Fruit fly (Drosophila melanogaster) whole organism, embryonic: Measurements from ENCODE around the gene OtopLc.

Experiments used
- Ada2b ChIP-seq: fragments of 200-800 bp; sonication (Bioruptor generic); IDR thresholded peaks from 2 replicates; pipeline ENCODE4 v1.3.6; 2022; ENCODE audit warnings: missing biosample characterization, missing genetic modification characterization
- Atf6 ChIP-seq: fragments of 200-800 bp; sonication (Bioruptor generic); IDR thresholded peaks from 2 replicates; pipeline ENCODE4 v1.3.6; 2022; ENCODE audit warnings: missing biosample characterization, missing genetic modification characterization
- CG10321 ChIP-seq: fragments of 200-800 bp; sonication (Bioruptor generic); IDR thresholded peaks from 2 replicates; pipeline ENCODE4 v1.3.6; 2022; ENCODE audit warnings: missing biosample characterization, missing genetic modification characterization
- CG11696 ChIP-seq: fragments of 200-800 bp; sonication (Bioruptor generic); IDR thresholded peaks from 2 replicates; pipeline ENCODE4 v1.3.6; 2022; ENCODE audit warnings: missing biosample characterization, missing genetic modification characterization
- CG1233 ChIP-seq: fragments of 200-800 bp; sonication (Bioruptor generic); optimal IDR thresholded peaks from 4 replicates; lab custom pipeline; 2018; ENCODE audit warnings: missing biosample characterization, mild to moderate bottlenecking, missing genetic modification characterization
- CG13287 ChIP-seq: fragments of 200-800 bp; sonication (Bioruptor generic); IDR thresholded peaks from 2 replicates; pipeline ENCODE4 v1.3.6; 2022; ENCODE audit warnings: missing biosample characterization, missing genetic modification characterization; ENCODE audit not compliant: partially characterized antibody
- CG13775 ChIP-seq: fragments of 200-800 bp; sonication (Bioruptor generic); optimal IDR thresholded peaks from 3 replicates; lab custom pipeline; 2017; ENCODE audit warnings: missing biosample characterization, mild to moderate bottlenecking, missing genetic modification characterization
- CG15479 ChIP-seq: fragments of 200-800 bp; sonication (Bioruptor generic); optimal IDR thresholded peaks from 3 replicates; lab custom pipeline; 2019; ENCODE audit warnings: missing biosample characterization, mild to moderate bottlenecking, missing genetic modification characterization, moderate library complexity
- CG1603 ChIP-seq: fragments of 200-800 bp; sonication (Bioruptor generic); optimal IDR thresholded peaks from 2 replicates; lab custom pipeline; 2019; ENCODE audit warnings: missing biosample characterization, mild to moderate bottlenecking, missing genetic modification characterization, moderate library complexity
- CG1647 ChIP-seq: fragments of 200-800 bp; sonication (Bioruptor generic); optimal IDR thresholded peaks from 3 replicates; lab custom pipeline; 2016; ENCODE audit warnings: missing biosample characterization, missing genetic modification characterization
- CG16863 ChIP-seq: fragments of 200-800 bp; sonication (Bioruptor generic); optimal IDR thresholded peaks from 3 replicates; lab custom pipeline; 2016; ENCODE audit warnings: missing biosample characterization, missing genetic modification characterization
- CG17568 ChIP-seq: fragments of 200-800 bp; sonication (Bioruptor generic); optimal IDR thresholded peaks from 2 replicates; lab custom pipeline; 2018; ENCODE audit warnings: missing biosample characterization, mild to moderate bottlenecking, missing genetic modification characterization, moderate library complexity
- CG17912 ChIP-seq: fragments of 200-800 bp; sonication (Bioruptor generic); optimal IDR thresholded peaks from 2 replicates; lab custom pipeline; 2018; ENCODE audit warnings: missing biosample characterization, mild to moderate bottlenecking, missing genetic modification characterization
- CG18619 ChIP-seq: fragments of 200-800 bp; sonication (Bioruptor generic); optimal IDR thresholded peaks from 3 replicates; lab custom pipeline; 2017; ENCODE audit warnings: missing biosample characterization, mild to moderate bottlenecking, missing genetic modification characterization
- CG2712 ChIP-seq: fragments of 200-800 bp; optimal IDR thresholded peaks from 3 replicates; lab custom pipeline; 2019; ENCODE audit warnings: missing biosample characterization, mild to moderate bottlenecking, missing genetic modification characterization, moderate library complexity
- CG30020 ChIP-seq: fragments of 200-800 bp; optimal IDR thresholded peaks from 2 replicates; lab custom pipeline; 2019; ENCODE audit warnings: missing biosample characterization, mild to moderate bottlenecking, missing genetic modification characterization, moderate library complexity
- CG3065 ChIP-seq: fragments of 200-800 bp; sonication (Bioruptor generic); optimal IDR thresholded peaks from 2 replicates; lab custom pipeline; 2016; ENCODE audit warnings: missing biosample characterization, missing genetic modification characterization
- CG31224 ChIP-seq: fragments of 200-800 bp; sonication (Bioruptor generic); IDR thresholded peaks from 2 replicates; pipeline ENCODE4 v1.3.6; 2022; ENCODE audit warnings: missing biosample characterization, missing genetic modification characterization
- CG31441 ChIP-seq: fragments of 200-800 bp; sonication (Bioruptor generic); IDR thresholded peaks from 2 replicates; pipeline ENCODE4 v1.3.6; 2022; ENCODE audit warnings: missing biosample characterization, missing genetic modification characterization
- CG33557 ChIP-seq: fragments of 200-800 bp; sonication (Bioruptor generic); optimal IDR thresholded peaks from 2 replicates; lab custom pipeline; 2019; ENCODE audit warnings: missing biosample characterization, mild to moderate bottlenecking, missing genetic modification characterization, moderate library complexity
- CG34422 ChIP-seq: fragments of 200-800 bp; sonication (Bioruptor generic); IDR thresholded peaks from 3 replicates; pipeline ENCODE4 v1.3.6; 2022; ENCODE audit warnings: missing biosample characterization, missing genetic modification characterization
- CG4282 ChIP-seq: fragments of 200-800 bp; sonication (Bioruptor generic); optimal IDR thresholded peaks from 2 replicates; lab custom pipeline; 2016; ENCODE audit warnings: missing biosample characterization, missing genetic modification characterization
- CG6175 ChIP-seq: fragments of 200-800 bp; sonication (Bioruptor generic); IDR thresholded peaks from 3 replicates; pipeline ENCODE4 v1.3.6; 2022; ENCODE audit warnings: missing biosample characterization, missing genetic modification characterization
- CG6654 ChIP-seq: fragments of 200-800 bp; sonication (Bioruptor generic); optimal IDR thresholded peaks from 2 replicates; lab custom pipeline; 2017; ENCODE audit warnings: missing biosample characterization, mild to moderate bottlenecking, missing genetic modification characterization
- CG7357 ChIP-seq: fragments of 200-800 bp; sonication (Bioruptor generic); IDR thresholded peaks from 3 replicates; pipeline ENCODE4 v1.3.6; 2022; ENCODE audit warnings: missing biosample characterization, missing genetic modification characterization
- CG8290 ChIP-seq, 3 experiments: fragments of 200-800 bp; sonication (Bioruptor generic); optimal IDR thresholded peaks; 2 replicates each; lab custom pipeline; 2016 to 2019; ENCODE audit warnings: missing biosample characterization in 3 of 3, missing genetic modification characterization in 3 of 3, mild to moderate bottlenecking in 2 of 3, moderate library complexity in 1 of 3
- CG9215 ChIP-seq: fragments of 200-800 bp; sonication (Bioruptor generic); IDR thresholded peaks from 2 replicates; pipeline ENCODE4 v1.3.6; 2022; ENCODE audit warnings: missing biosample characterization, missing genetic modification characterization
- CkIIα-i1 ChIP-seq: fragments of 200-800 bp; sonication (Bioruptor generic); IDR thresholded peaks from 2 replicates; pipeline ENCODE4 v1.3.6; 2022; ENCODE audit warnings: missing biosample characterization, missing genetic modification characterization
- Dad ChIP-seq: fragments of 200-800 bp; sonication (Bioruptor generic); optimal IDR thresholded peaks from 3 replicates; lab custom pipeline; 2016; ENCODE audit warnings: missing biosample characterization, missing genetic modification characterization
- Gug ChIP-seq: fragments of 200-800 bp; sonication (Bioruptor generic); IDR thresholded peaks from 4 replicates; pipeline ENCODE4 v1.3.6; 2022; ENCODE audit warnings: missing biosample characterization, missing genetic modification characterization
- HLH4C ChIP-seq: fragments of 200-800 bp; sonication (Bioruptor generic); IDR thresholded peaks from 3 replicates; pipeline ENCODE4 v1.3.6; 2022; ENCODE audit warnings: missing biosample characterization, missing genetic modification characterization; ENCODE audit not compliant: partially characterized antibody
- Lpt ChIP-seq: fragments of >200 bp; optimal IDR thresholded peaks from 2 replicates; lab custom pipeline; 2018; ENCODE audit warnings: missing biosample characterization, missing genetic modification characterization
- NC2α ChIP-seq: fragments of 200-800 bp; sonication (Bioruptor generic); optimal IDR thresholded peaks from 2 replicates; lab custom pipeline; 2016; ENCODE audit warnings: missing biosample characterization, missing genetic modification characterization
- Rx ChIP-seq: fragments of 200-800 bp; sonication (Bioruptor generic); IDR thresholded peaks from 2 replicates; pipeline ENCODE4 v1.3.6; 2022; ENCODE audit warnings: missing biosample characterization, missing genetic modification characterization
- Taf1 ChIP-seq: fragments of 200-800 bp; sonication (Bioruptor generic); IDR thresholded peaks from 2 replicates; pipeline ENCODE4 v1.3.6; 2022; ENCODE audit warnings: missing biosample characterization, missing genetic modification characterization
- ab ChIP-seq: fragments of 200-800 bp; sonication (Bioruptor generic); optimal IDR thresholded peaks from 2 replicates; lab custom pipeline; 2016; ENCODE audit warnings: missing biosample characterization, missing genetic modification characterization
- al ChIP-seq: fragments of 200-800 bp; sonication (Bioruptor generic); IDR thresholded peaks from 2 replicates; pipeline ENCODE4 v1.3.6; 2022; ENCODE audit warnings: missing biosample characterization, missing genetic modification characterization
- br ChIP-seq: fragments of >200 bp; optimal IDR thresholded peaks from 2 replicates; lab custom pipeline; 2017
- ci ChIP-seq: fragments of 200-800 bp; sonication (Bioruptor generic); IDR thresholded peaks from 3 replicates; pipeline ENCODE4 v1.3.6; 2022; ENCODE audit warnings: missing biosample characterization, missing genetic modification characterization
- dmrt99B ChIP-seq: fragments of 200-800 bp; sonication (Bioruptor generic); optimal IDR thresholded peaks from 2 replicates; lab custom pipeline; 2018; ENCODE audit warnings: missing biosample characterization, mild to moderate bottlenecking, missing genetic modification characterization, moderate library complexity
- exex ChIP-seq: fragments of 200-800 bp; sonication (Bioruptor generic); optimal IDR thresholded peaks from 4 replicates; lab custom pipeline; 2018; ENCODE audit warnings: missing biosample characterization, mild to moderate bottlenecking, missing genetic modification characterization, moderate library complexity
- kah ChIP-seq: fragments of 200-800 bp; sonication (Bioruptor generic); optimal IDR thresholded peaks from 2 replicates; lab custom pipeline; 2018; ENCODE audit warnings: missing biosample characterization, mild to moderate bottlenecking, missing genetic modification characterization
- pho ChIP-seq: fragments of 200-800 bp; sonication (Bioruptor generic); optimal IDR thresholded peaks from 2 replicates; lab custom pipeline; 2016; ENCODE audit warnings: missing biosample characterization, missing genetic modification characterization
- rib ChIP-seq: fragments of 200-800 bp; sonication (Bioruptor generic); IDR thresholded peaks from 2 replicates; pipeline ENCODE4 v1.3.6; 2022; ENCODE audit warnings: missing biosample characterization, missing genetic modification characterization
- row ChIP-seq: fragments of 200-800 bp; sonication (Bioruptor generic); IDR thresholded peaks from 3 replicates; pipeline ENCODE4 v1.3.6; 2022; ENCODE audit warnings: missing biosample characterization, missing genetic modification characterization
- sima ChIP-seq: fragments of 200-800 bp; sonication (Bioruptor generic); optimal IDR thresholded peaks from 2 replicates; lab custom pipeline; 2016; ENCODE audit warnings: missing biosample characterization, missing genetic modification characterization
- slbo ChIP-seq: fragments of 200-800 bp; sonication (Bioruptor generic); IDR thresholded peaks from 2 replicates; pipeline ENCODE4 v1.3.6; 2022; ENCODE audit warnings: missing biosample characterization, missing genetic modification characterization
- ssp ChIP-seq: fragments of 200-800 bp; sonication (Bioruptor generic); IDR thresholded peaks from 2 replicates; pipeline ENCODE4 v1.3.6; 2022; ENCODE audit warnings: missing biosample characterization, missing genetic modification characterization
- tap ChIP-seq: fragments of 200-800 bp; optimal IDR thresholded peaks from 3 replicates; lab custom pipeline; 2019; ENCODE audit warnings: missing biosample characterization, mild to moderate bottlenecking, missing genetic modification characterization, moderate library complexity
- tx ChIP-seq: fragments of 200-800 bp; sonication (Bioruptor generic); optimal IDR thresholded peaks from 2 replicates; lab custom pipeline; 2016; ENCODE audit warnings: missing biosample characterization, missing genetic modification characterization

Gene OtopLc

DNA sequence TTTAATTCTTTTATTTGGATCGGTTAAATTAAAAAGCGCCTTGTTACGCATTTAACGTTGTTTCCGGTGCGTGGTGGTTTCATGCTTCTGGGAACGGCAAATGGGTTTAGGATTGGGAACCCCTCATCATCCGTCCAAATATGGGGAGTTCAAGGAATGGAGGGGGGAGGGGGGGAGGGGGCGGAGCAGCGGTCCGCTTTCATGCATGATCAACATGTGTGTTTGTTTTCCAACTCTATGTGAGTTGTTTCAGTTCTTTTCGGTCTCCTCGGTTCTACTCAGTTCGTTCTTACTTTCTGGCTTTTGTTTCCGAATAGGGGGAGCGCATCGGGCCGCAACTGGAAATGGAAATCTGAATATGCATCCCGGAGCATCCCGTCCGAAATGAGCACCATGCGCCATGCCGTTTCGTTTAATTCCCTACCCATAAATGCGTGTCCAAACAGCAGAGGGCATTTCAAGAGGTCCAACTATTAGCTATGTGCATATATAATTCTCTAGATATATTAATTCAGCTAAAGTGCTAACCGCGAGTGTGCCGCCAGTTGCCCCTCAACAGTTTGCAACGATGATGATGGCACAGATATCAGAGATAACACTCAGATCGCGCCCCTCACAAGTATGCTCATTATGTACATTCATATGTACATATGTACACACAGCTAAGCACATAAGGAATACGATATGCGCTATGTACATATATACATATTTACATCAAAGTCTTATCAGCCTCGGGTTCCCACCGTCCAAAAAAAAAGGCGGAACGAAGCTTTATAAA, 14.9 kb upstream of the OtopLc start (continued):
- TF ChIP-seq CG30020: peak; percentile 33
- peak; percentile 59; the same call in 1 of the 2 replicates for TF ChIP-seq CkIIα-i1 (GFP tag; lab: Robert Waterston, UW)
- peak; percentile 76 for TF ChIP-seq CG4282 (GFP tag; lab: Kevin White, UChicago)
- peak; percentile 86 for TF ChIP-seq CG8290 (GFP tag; optimal IDR thresholded peaks at IDR 0.05; lab: Kevin White, UChicago)
- TF ChIP-seq CG8290 (tag; optimal IDR thresholded peaks at IDR 0.05; lab: Kevin White, UChicago): peak; percentile 98 to 99
- TF ChIP-seq CG16863: peak; percentile 87
- peak; percentile 97 for TF ChIP-seq CG17568
- peak; percentile 93 for TF ChIP-seq CG1603 (tag; lab: Kevin White, UChicago)
- TF ChIP-seq sima (GFP tag; lab: Kevin White, UChicago): peak; percentile 83
- peak; percentile 64 for TF ChIP-seq CG6654 (GFP tag; lab: Kevin White, UChicago)
- TF ChIP-seq CG3065 (GFP tag; lab: Kevin White, UChicago): peak; percentile 65
- TF ChIP-seq kah (GFP tag; lab: Kevin White, UChicago): peak; percentile 81
- peak; percentile 15; the same call in 1 of the 2 replicates for TF ChIP-seq CG9215 (GFP tag; lab: Robert Waterston, UW)
- TF ChIP-seq pho (GFP tag; lab: Kevin White, UChicago): peak; percentile 74
- peak; percentile 95 for TF ChIP-seq CG11696 (GFP tag; lab: Robert Waterston, UW)
- peak; percentile 94 for TF ChIP-seq Atf6 (GFP tag; lab: Robert Waterston, UW)
- TF ChIP-seq HLH4C (GFP tag; lab: Robert Waterston, UW): no peak
- TF ChIP-seq tap (tag; lab: Kevin White, UChicago): peak; percentile 87
- TF ChIP-seq Rx: peak; percentile 65
- peak; percentile 89 for TF ChIP-seq Dad
- TF ChIP-seq CG15479 (GFP tag; lab: Kevin White, UChicago): peak; percentile 47
- TF ChIP-seq CG31224: peak; percentile 68
- peak; percentile 79 for TF ChIP-seq CG10321 (GFP tag; lab: Robert Waterston, UW)
- no peak for TF ChIP-seq br (lab: Kevin White, UChicago)
- TF ChIP-seq rib: peak; percentile 90
- TF ChIP-seq slbo (GFP tag; lab: Robert Waterston, UW): peak; percentile 46; the same call in 1 of the 2 replicates
- no peak for TF ChIP-seq ab (GFP tag; lab: Kevin White, UChicago)
- TF ChIP-seq ci (GFP tag; lab: Robert Waterston, UW): peak; percentile 97
- TF ChIP-seq tx (GFP tag; lab: Kevin White, UChicago): peak; percentile 72
- peak; percentile 86 for TF ChIP-seq CG6175 (GFP tag; lab: Robert Waterston, UW)
- peak; percentile 92 for TF ChIP-seq CG18619 (GFP tag; lab: Kevin White, UChicago)
- peak; percentile 94 for TF ChIP-seq NC2α (GFP tag; lab: Kevin White, UChicago)
- TF ChIP-seq CG17912: peak; percentile 98
- peak; percentile 16; the same call in 1 of the 2 replicates for TF ChIP-seq al (GFP tag; lab: Robert Waterston, UW)
- peak; percentile 98 for TF ChIP-seq CG33557
- TF ChIP-seq CG13775 (GFP tag; lab: Kevin White, UChicago): peak; percentile 64
- peak; percentile 80 for TF ChIP-seq CG2712
- no peak for TF ChIP-seq CG13287 (GFP tag; lab: Robert Waterston, UW)
- peak; percentile 48; the same call in 1 of the 3 replicates for TF ChIP-seq CG7357 (GFP tag; lab: Robert Waterston, UW)
- no peak for TF ChIP-seq Lpt (GFP tag; lab: Kevin White, UChicago)
- peak; percentile 73 for TF ChIP-seq row (GFP tag; lab: Robert Waterston, UW)
- peak; percentile 48 for TF ChIP-seq ssp (GFP tag; lab: Robert Waterston, UW)
- TF ChIP-seq Ada2b (GFP tag; lab: Robert Waterston, UW): peak; percentile 68
- peak; percentile 74; the same call in 2 of the 3 replicates for TF ChIP-seq CG34422 (GFP tag; lab: Robert Waterston, UW)
- TF ChIP-seq CG1647 (GFP tag; lab: Kevin White, UChicago): peak; percentile 94
- peak; percentile 82 for TF ChIP-seq exex (tag; lab: Kevin White, UChicago)
- TF ChIP-seq dmrt99B (tag; lab: Kevin White, UChicago): peak; percentile 89
- no peak for TF ChIP-seq Taf1
- TF ChIP-seq Gug (GFP tag; lab: Robert Waterston, UW): 0 out of 4 replicates have a peak, but pooled peaks have one; percentile 7
- TF ChIP-seq CG31441 (GFP tag; lab: Robert Waterston, UW): peak; percentile 93
- peak; percentile 98 for TF ChIP-seq CG1233
